Fruit fly (Drosophila melanogaster) whole organism, embryonic: Measurements from ENCODE around the gene arx.

Experiments
- Ada2b ChIP-seq: fragments of 200-800 bp; sonication (Bioruptor generic); IDR thresholded peaks from 2 replicates; pipeline ENCODE4 v1.3.6; 2022; ENCODE audit warnings: missing biosample characterization, missing genetic modification characterization
- B-H1 ChIP-seq: fragments of 200-800 bp; sonication (Bioruptor generic); IDR thresholded peaks from 3 replicates; pipeline ENCODE4 v1.3.6; 2022; ENCODE audit warnings: missing biosample characterization, missing genetic modification characterization
- CG11093 ChIP-seq: fragments of 200-800 bp; sonication (Bioruptor generic); IDR thresholded peaks from 3 replicates; pipeline ENCODE4 v1.3.6; 2022; ENCODE audit warnings: missing biosample characterization, missing genetic modification characterization
- CG11696 ChIP-seq: fragments of 200-800 bp; sonication (Bioruptor generic); IDR thresholded peaks from 2 replicates; pipeline ENCODE4 v1.3.6; 2022; ENCODE audit warnings: missing biosample characterization, missing genetic modification characterization
- CG12071 ChIP-seq: fragments of 200-800 bp; sonication (Bioruptor generic); optimal IDR thresholded peaks from 3 replicates; lab custom pipeline; 2018; ENCODE audit warnings: missing biosample characterization, mild to moderate bottlenecking, missing genetic modification characterization
- CG15514 ChIP-seq: fragments of 200-800 bp; sonication (Bioruptor generic); optimal IDR thresholded peaks from 3 replicates; lab custom pipeline; 2017; ENCODE audit warnings: missing biosample characterization, missing genetic modification characterization, mild to moderate bottlenecking, moderate library complexity, missing genetic modification reagents
- CG17361 ChIP-seq: fragments of 200-800 bp; sonication (Bioruptor generic); IDR thresholded peaks from 3 replicates; pipeline ENCODE4 v1.3.6; 2022; ENCODE audit warnings: missing biosample characterization, missing genetic modification characterization
- CG17612 ChIP-seq: fragments of 200-800 bp; sonication (Bioruptor generic); IDR thresholded peaks from 2 replicates; pipeline ENCODE4 v1.3.6; 2022; ENCODE audit warnings: missing biosample characterization, missing genetic modification characterization
- CG18764 ChIP-seq: fragments of 200-800 bp; sonication (Bioruptor generic); optimal IDR thresholded peaks from 3 replicates; lab custom pipeline; 2016; ENCODE audit warnings: missing biosample characterization, missing genetic modification characterization
- CG32532 ChIP-seq: fragments of 200-800 bp; sonication (Bioruptor generic); IDR thresholded peaks from 2 replicates; pipeline ENCODE4 v1.3.6; 2022; ENCODE audit warnings: missing biosample characterization, missing genetic modification characterization
- CG4328 ChIP-seq: fragments of 200-800 bp; sonication (Bioruptor generic); optimal IDR thresholded peaks from 3 replicates; lab custom pipeline; 2017; ENCODE audit warnings: missing biosample characterization, missing genetic modification reagents, missing genetic modification characterization
- CG6854 ChIP-seq: fragments of 200-800 bp; sonication (Bioruptor generic); optimal IDR thresholded peaks from 3 replicates; lab custom pipeline; 2017; ENCODE audit warnings: missing biosample characterization, mild to moderate bottlenecking, missing genetic modification characterization
- CG7556 ChIP-seq: fragments of 200-800 bp; sonication (Bioruptor generic); optimal IDR thresholded peaks from 2 replicates; lab custom pipeline; 2017; ENCODE audit warnings: missing biosample characterization, mild to moderate bottlenecking, missing genetic modification characterization
- CG8359 ChIP-seq: fragments of 200-800 bp; sonication (Bioruptor generic); optimal IDR thresholded peaks from 2 replicates; lab custom pipeline; 2017; ENCODE audit warnings: missing biosample characterization, mild to moderate bottlenecking, missing genetic modification characterization, borderline replicate concordance
- CG9437 ChIP-seq: fragments of 200-800 bp; sonication (Bioruptor generic); optimal IDR thresholded peaks from 2 replicates; lab custom pipeline; 2018; ENCODE audit warnings: missing biosample characterization, mild to moderate bottlenecking, missing genetic modification characterization
- CG9817 ChIP-seq: fragments of 200-800 bp; sonication (Bioruptor generic); optimal IDR thresholded peaks from 2 replicates; lab custom pipeline; 2018; ENCODE audit warnings: missing biosample characterization, mild to moderate bottlenecking, missing genetic modification characterization, moderate library complexity
- CHES-1-like ChIP-seq: fragments of 200-800 bp; sonication (Bioruptor generic); optimal IDR thresholded peaks from 2 replicates; lab custom pipeline; 2016; ENCODE audit warnings: missing biosample characterization, missing genetic modification characterization
- CrebB ChIP-seq: fragments of 200-800 bp; sonication (Bioruptor generic); optimal IDR thresholded peaks from 3 replicates; lab custom pipeline; 2018; ENCODE audit warnings: missing biosample characterization, mild to moderate bottlenecking, missing genetic modification characterization
- Dip2 ChIP-seq: fragments of 200-800 bp; sonication (Bioruptor generic); IDR thresholded peaks from 2 replicates; pipeline ENCODE4 v1.3.6; 2022; ENCODE audit warnings: missing biosample characterization, missing genetic modification characterization
- Dip3 ChIP-seq: fragments of 200-800 bp; sonication (Bioruptor generic); optimal IDR thresholded peaks from 3 replicates; lab custom pipeline; 2016; ENCODE audit warnings: missing biosample characterization, missing genetic modification characterization
- E2f2 ChIP-seq: fragments of 200-800 bp; sonication (Bioruptor generic); IDR thresholded peaks from 2 replicates; pipeline ENCODE4 v1.3.6; 2022; ENCODE audit warnings: missing biosample characterization, missing genetic modification characterization
- Fer1 ChIP-seq: fragments of 200-800 bp; sonication (Bioruptor generic); optimal IDR thresholded peaks from 2 replicates; lab custom pipeline; 2017; ENCODE audit warnings: missing biosample characterization, mild to moderate bottlenecking, missing genetic modification characterization
- Hmx ChIP-seq: fragments of 200-800 bp; sonication (Bioruptor generic); optimal IDR thresholded peaks from 2 replicates; lab custom pipeline; 2016; ENCODE audit warnings: missing biosample characterization, missing genetic modification characterization
- MBD-R2 ChIP-seq: fragments of 200-800 bp; sonication (Bioruptor generic); IDR thresholded peaks from 2 replicates; pipeline ENCODE4 v1.3.6; 2022; ENCODE audit warnings: missing biosample characterization, missing genetic modification characterization
- Mad ChIP-seq: fragments of 200-800 bp; sonication (Bioruptor generic); optimal IDR thresholded peaks from 2 replicates; lab custom pipeline; 2016; ENCODE audit warnings: missing biosample characterization, missing genetic modification characterization
- Meics ChIP-seq: fragments of 200-800 bp; sonication (Bioruptor generic); optimal IDR thresholded peaks from 2 replicates; lab custom pipeline; 2017; ENCODE audit warnings: missing biosample characterization, mild to moderate bottlenecking, missing genetic modification characterization
- Myb ChIP-seq: fragments of 200-800 bp; sonication (Bioruptor generic); optimal IDR thresholded peaks from 2 replicates; lab custom pipeline; 2016; ENCODE audit warnings: missing biosample characterization, missing genetic modification characterization
- NK7.1 ChIP-seq: fragments of 200-800 bp; sonication (Bioruptor generic); optimal IDR thresholded peaks from 3 replicates; lab custom pipeline; 2016; ENCODE audit warnings: missing biosample characterization, missing genetic modification characterization
- Neu2 ChIP-seq: fragments of 200-800 bp; sonication (Bioruptor generic); optimal IDR thresholded peaks from 3 replicates; lab custom pipeline; 2016; ENCODE audit warnings: missing biosample characterization, missing genetic modification characterization, borderline replicate concordance
- Oaz ChIP-seq: fragments of 200-800 bp; sonication (Bioruptor generic); IDR thresholded peaks from 2 replicates; pipeline ENCODE4 v1.3.6; 2022; ENCODE audit warnings: missing biosample characterization, missing genetic modification characterization
- Oli ChIP-seq: fragments of 200-800 bp; sonication (Bioruptor generic); optimal IDR thresholded peaks from 2 replicates; lab custom pipeline; 2018; ENCODE audit warnings: missing biosample characterization, mild to moderate bottlenecking, missing genetic modification characterization, moderate library complexity
- Pdp1 ChIP-seq, 2 experiments: fragments of 200-800 bp; sonication (Bioruptor generic); optimal IDR thresholded peaks; 3 replicates each; lab custom pipeline; 2016; ENCODE audit warnings: missing biosample characterization in 2 of 2, missing genetic modification characterization in 2 of 2, mild to moderate bottlenecking in 1 of 2, moderate library complexity in 1 of 2
- Six4 ChIP-seq: fragments of 200-800 bp; sonication (Bioruptor generic); optimal IDR thresholded peaks from 2 replicates; lab custom pipeline; 2016; ENCODE audit warnings: missing biosample characterization, missing genetic modification characterization
- abd-A ChIP-seq: fragments of 200-800 bp; sonication (Bioruptor generic); optimal IDR thresholded peaks from 3 replicates; lab custom pipeline; 2019; ENCODE audit warnings: missing biosample characterization, mild to moderate bottlenecking, missing genetic modification characterization, moderate library complexity
- bigmax ChIP-seq: fragments of 200-800 bp; sonication (Bioruptor generic); optimal IDR thresholded peaks from 2 replicates; lab custom pipeline; 2018; ENCODE audit warnings: missing biosample characterization, mild to moderate bottlenecking, missing genetic modification characterization
- croc ChIP-seq: fragments of 200-800 bp; sonication (Bioruptor generic); conservative IDR thresholded peaks from 3 replicates; pipeline ENCODE4 v1.3.6; 2022; ENCODE audit warnings: missing biosample characterization, missing genetic modification characterization
- cwo ChIP-seq: fragments of 200-800 bp; sonication (Bioruptor generic); optimal IDR thresholded peaks from 3 replicates; lab custom pipeline; 2017; ENCODE audit warnings: missing biosample characterization, missing genetic modification characterization, mild to moderate bottlenecking, moderate library complexity, missing genetic modification reagents
- dimm ChIP-seq: fragments of 200-800 bp; sonication (Bioruptor generic); IDR thresholded peaks from 2 replicates; pipeline ENCODE4 v1.3.6; 2022; ENCODE audit warnings: missing biosample characterization, missing genetic modification characterization
- disco-r ChIP-seq: fragments of 200-800 bp; sonication (Bioruptor generic); optimal IDR thresholded peaks from 2 replicates; lab custom pipeline; 2016; ENCODE audit warnings: missing biosample characterization, missing genetic modification characterization
- hth ChIP-seq: fragments of >200 bp; optimal IDR thresholded peaks from 2 replicates; lab custom pipeline; 2017; ENCODE audit warnings: inconsistent platforms
- ind ChIP-seq: fragments of 200-800 bp; sonication (Bioruptor generic); optimal IDR thresholded peaks from 3 replicates; lab custom pipeline; 2016; ENCODE audit warnings: missing biosample characterization, missing genetic modification characterization
- jumu ChIP-seq: fragments of 200-800 bp; sonication (Bioruptor generic); optimal IDR thresholded peaks from 3 replicates; lab custom pipeline; 2016; ENCODE audit warnings: missing biosample characterization, missing genetic modification characterization
- ken ChIP-seq: fragments of 200-800 bp; sonication (Bioruptor generic); IDR thresholded peaks from 3 replicates; pipeline ENCODE4 v1.3.6; 2022; ENCODE audit warnings: missing biosample characterization, missing genetic modification characterization
- lab ChIP-seq: fragments of 200-800 bp; sonication (Bioruptor generic); optimal IDR thresholded peaks from 3 replicates; lab custom pipeline; 2017; ENCODE audit warnings: missing biosample characterization, missing genetic modification characterization, mild to moderate bottlenecking, moderate library complexity, missing genetic modification reagents
- lilli ChIP-seq: fragments of 200-800 bp; sonication (Bioruptor generic); optimal IDR thresholded peaks from 3 replicates; lab custom pipeline; 2016; ENCODE audit warnings: missing biosample characterization, missing genetic modification characterization
- psq ChIP-seq: fragments of 200-800 bp; sonication (Bioruptor generic); optimal IDR thresholded peaks from 2 replicates; lab custom pipeline; 2017; ENCODE audit warnings: missing biosample characterization, missing genetic modification characterization
- pzg ChIP-seq: fragments of 200-800 bp; sonication (Bioruptor generic); optimal IDR thresholded peaks from 3 replicates; lab custom pipeline; 2018; ENCODE audit warnings: missing biosample characterization, mild to moderate bottlenecking, missing genetic modification characterization, moderate library complexity
- schlank ChIP-seq: fragments of 200-800 bp; sonication (Bioruptor generic); optimal IDR thresholded peaks from 2 replicates; lab custom pipeline; 2018; ENCODE audit warnings: missing biosample characterization, mild to moderate bottlenecking, missing genetic modification characterization
- sens-2 ChIP-seq: fragments of 200-800 bp; sonication (Bioruptor generic); IDR thresholded peaks from 2 replicates; pipeline ENCODE4 v1.3.6; 2022; ENCODE audit warnings: missing biosample characterization, missing genetic modification characterization
- sim ChIP-seq: fragments of 200-800 bp; sonication (Bioruptor generic); IDR thresholded peaks from 2 replicates; pipeline ENCODE4 v1.3.6; 2022; ENCODE audit warnings: missing biosample characterization, missing genetic modification characterization
- slbo ChIP-seq: fragments of 200-800 bp; sonication (Bioruptor generic); IDR thresholded peaks from 2 replicates; pipeline ENCODE4 v1.3.6; 2022; ENCODE audit warnings: missing biosample characterization, missing genetic modification characterization
- zfh1 ChIP-seq: fragments of 200-800 bp; sonication (Bioruptor generic); IDR thresholded peaks from 3 replicates; pipeline ENCODE4 v1.3.6; 2022; ENCODE audit warnings: missing biosample characterization, missing genetic modification characterization

The arx gene

DNA sequence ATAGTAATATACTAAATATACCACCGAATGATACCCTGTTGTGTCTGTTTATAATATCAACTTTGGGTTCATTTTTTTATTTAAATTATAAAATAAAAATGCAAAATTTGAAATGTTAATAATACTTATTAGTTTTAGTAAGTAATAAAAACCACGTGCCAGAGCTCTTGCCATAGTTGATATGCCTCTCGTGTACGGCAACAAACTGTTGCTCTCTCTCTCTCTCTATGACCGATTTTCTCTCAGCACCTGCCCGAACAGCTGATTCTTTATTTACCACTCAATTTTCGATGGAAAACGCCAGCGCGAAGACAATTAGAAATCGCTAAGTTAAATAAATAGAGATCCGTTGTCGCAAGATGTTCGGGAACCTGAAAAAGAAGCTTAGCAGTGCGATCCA, 33.8 kb downstream of the arx start, which contains the start of gene Dysb (continued):
- TF ChIP-seq bigmax (GFP tag; lab: Kevin White, UChicago), result no peak
- TF ChIP-seq CG18764 (GFP tag; lab: Kevin White, UChicago), result peak; percentile 54
- TF ChIP-seq CG17612, result peak; percentile 54; the same call in 1 of the 2 replicates
- peak; percentile 69 for TF ChIP-seq CG9437 (GFP tag; lab: Kevin White, UChicago)
- peak; percentile 81 for TF ChIP-seq Oaz
- TF ChIP-seq Neu2 (GFP tag; lab: Kevin White, UChicago), result no peak
- peak; percentile 85 for TF ChIP-seq cwo
- peak; percentile 97 for TF ChIP-seq CG32532 (GFP tag; lab: Robert Waterston, UW)
- TF ChIP-seq pzg (GFP tag; lab: Kevin White, UChicago), result no peak
- peak; percentile 80 for TF ChIP-seq Oli
- peak; percentile 32 for TF ChIP-seq abd-A (tag; lab: Kevin White, UChicago)
- TF ChIP-seq disco-r, result no peak
- peak; percentile 85 for TF ChIP-seq CG15514 (GFP tag; lab: Kevin White, UChicago)
- peak; percentile 89 for TF ChIP-seq Meics (GFP tag; lab: Kevin White, UChicago)
- peak; percentile 82 for TF ChIP-seq CG4328 (GFP tag; lab: Kevin White, UChicago)
- TF ChIP-seq zfh1 (GFP tag; lab: Robert Waterston, UW), result peak; percentile 93
- TF ChIP-seq Pdp1 (GFP tag; optimal IDR thresholded peaks at IDR 0.05; lab: Kevin White, UChicago), result peak; percentile 49 to 61
- TF ChIP-seq hth (lab: Kevin White, UChicago), result no peak
- TF ChIP-seq schlank (tag; lab: Kevin White, UChicago), result peak; percentile 70
- no peak; the same call in 1 of the 2 replicates for TF ChIP-seq sens-2
- TF ChIP-seq dimm (GFP tag; lab: Robert Waterston, UW), result peak; percentile 60
- peak; percentile 33 for TF ChIP-seq jumu (GFP tag; lab: Kevin White, UChicago)
- TF ChIP-seq CG8359 (GFP tag; lab: Kevin White, UChicago), result peak; percentile 14
- peak; percentile 23 for TF ChIP-seq Hmx (GFP tag; lab: Kevin White, UChicago)
- peak; percentile 63; the same call in 1 of the 3 replicates for TF ChIP-seq CG11093 (GFP tag; lab: Robert Waterston, UW)
- TF ChIP-seq MBD-R2 (GFP tag; lab: Robert Waterston, UW), result peak; percentile 77
- TF ChIP-seq croc (GFP tag; lab: Robert Waterston, UW), result peak; percentile 69
- peak; percentile 84 for TF ChIP-seq lilli
- peak; percentile 75 for TF ChIP-seq CrebB
- TF ChIP-seq Mad (GFP tag; lab: Kevin White, UChicago), result peak; percentile 63
- TF ChIP-seq Six4 (GFP tag; lab: Kevin White, UChicago), result peak; percentile 72
- peak; percentile 89 for TF ChIP-seq CG17361
- TF ChIP-seq Dip3 (GFP tag; lab: Kevin White, UChicago), result peak; percentile 39
- no peak for TF ChIP-seq Dip2 (GFP tag; lab: Robert Waterston, UW)
- peak; percentile 76 for TF ChIP-seq ind (GFP tag; lab: Kevin White, UChicago)
- peak; percentile 72 for TF ChIP-seq sim (GFP tag; lab: Robert Waterston, UW)
- peak; percentile 9 for TF ChIP-seq NK7.1 (GFP tag; lab: Kevin White, UChicago)
- TF ChIP-seq CG11696 (GFP tag; lab: Robert Waterston, UW), result peak; percentile 91
- TF ChIP-seq CG9817, result peak; percentile 79
- TF ChIP-seq CG7556 (GFP tag; lab: Kevin White, UChicago), result peak; percentile 89
- TF ChIP-seq Myb (GFP tag; lab: Kevin White, UChicago), result peak; percentile 4
- peak; percentile 68 for TF ChIP-seq CG6854 (GFP tag; lab: Kevin White, UChicago)
- peak; percentile 90 for TF ChIP-seq Fer1 (GFP tag; lab: Kevin White, UChicago)
- TF ChIP-seq lab (GFP tag; lab: Kevin White, UChicago), result peak; percentile 95
- TF ChIP-seq Ada2b (GFP tag; lab: Robert Waterston, UW), result peak; percentile 88
- TF ChIP-seq CG12071, result peak; percentile 79
- TF ChIP-seq ken (GFP tag; lab: Robert Waterston, UW), result peak; percentile 77; the same call in 1 of the 3 replicates
- peak; percentile 95 for TF ChIP-seq slbo (GFP tag; lab: Robert Waterston, UW)
- peak; percentile 53 for TF ChIP-seq CHES-1-like (GFP tag; lab: Kevin White, UChicago)
- TF ChIP-seq B-H1 (GFP tag; lab: Robert Waterston, UW), result peak; percentile 87
- peak; percentile 76 for TF ChIP-seq E2f2 (GFP tag; lab: Robert Waterston, UW)
- peak; percentile 73 for TF ChIP-seq psq (GFP tag; lab: Kevin White, UChicago)
